Worm (Caenorhabditis elegans): ENCODE results near the gene mstr-2.

DNA sequence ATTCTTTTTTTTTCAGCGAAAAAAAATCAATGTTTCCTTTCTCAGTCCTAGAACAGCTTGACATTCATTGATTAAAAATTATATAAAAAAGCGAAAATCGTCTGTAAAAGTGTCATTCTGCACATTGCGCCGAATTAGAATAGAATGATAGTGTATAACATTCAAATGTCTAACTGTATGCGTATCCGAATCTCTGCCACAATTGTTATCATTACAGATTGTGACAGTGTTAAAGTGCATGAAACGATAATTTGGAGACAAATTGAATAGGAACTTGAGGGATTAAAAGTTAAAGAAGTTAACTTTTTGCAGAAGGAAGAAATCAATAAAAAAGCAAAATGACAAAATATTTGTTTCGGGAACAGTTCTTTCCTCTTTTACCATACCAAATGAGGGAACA, 522 bp upstream of the mstr-2 start:
- TF ChIP-seq nhr-77 (tag; optimal IDR thresholded peaks at IDR 0.05) (no peak), unc-62 (GFP tag; optimal IDR thresholded peaks at IDR 0.05) (no peak), pqm-1 (tag; optimal IDR thresholded peaks at IDR 0.05) (no peak), hlh-4 (tag; optimal IDR thresholded peaks at IDR 0.05) (no peak), elt-2 (tag; optimal IDR thresholded peaks at IDR 0.05) (no peak), zag-1 (tag; optimal IDR thresholded peaks at IDR 0.05) (no peak), unc-130 (tag; optimal IDR thresholded peaks at IDR 0.05) (no peak), nhr-12 (tag; optimal IDR thresholded peaks at IDR 0.05) (no peak), lin-13 (GFP tag; optimal IDR thresholded peaks at IDR 0.05) (no peak), ama-1 (optimal IDR thresholded peaks at IDR 0.05) (no peak), hlh-17 (GFP tag; optimal IDR thresholded peaks at IDR 0.05; ENCODE audit: borderline replicate concordance) (no peak), egl-27 (tag; optimal IDR thresholded peaks at IDR 0.05) (no peak), nhr-237 (tag; optimal IDR thresholded peaks at IDR 0.05) (no peak)

All from whole organism, L1 larva.